Worm (Caenorhabditis elegans) whole organism, L1 larva: Measurements from ENCODE around the gene cdc-25.2.

Experiments
- C04F5.9 ChIP-seq: sonication (generic microtip); optimal IDR thresholded peaks from 2 replicates; lab custom pipeline; 2016; ENCODE audit warnings: missing genetic modification characterization, missing compliant biosample characterization
- C16A3.4 ChIP-seq: fragments of 150-350 bp; optimal IDR thresholded peaks from 2 replicates; lab custom pipeline; 2014; ENCODE audit warnings: missing biosample characterization, missing genetic modification characterization
- C34B4.2 ChIP-seq: sonication (generic microtip); optimal IDR thresholded peaks from 2 replicates; lab custom pipeline; 2017; ENCODE audit warnings: mild to moderate bottlenecking, missing genetic modification characterization, missing compliant biosample characterization
- Y116A8C.19 ChIP-seq: sonication (generic microtip); optimal IDR thresholded peaks from 2 replicates; lab custom pipeline; 2016; ENCODE audit warnings: missing compliant biosample characterization, missing genetic modification characterization, borderline replicate concordance
- alr-1 ChIP-seq: fragments of 200-800 bp; sonication (Bioruptor generic); optimal IDR thresholded peaks from 2 replicates; lab custom pipeline; 2018; ENCODE audit warnings: borderline replicate concordance, mild to moderate bottlenecking, missing genetic modification characterization, missing compliant biosample characterization
- blmp-1 ChIP-seq: fragments of 150-350 bp; optimal IDR thresholded peaks from 2 replicates; lab custom pipeline; 2014; ENCODE audit warnings: missing biosample characterization, missing genetic modification characterization
- ceh-8 ChIP-seq: fragments of 200-800 bp; sonication (Bioruptor generic); optimal IDR thresholded peaks from 2 replicates; lab custom pipeline; 2018; ENCODE audit warnings: mild to moderate bottlenecking, missing genetic modification characterization, moderate library complexity, missing compliant biosample characterization
- ceh-90 ChIP-seq: sonication (generic microtip); optimal IDR thresholded peaks from 2 replicates; lab custom pipeline; 2016; ENCODE audit warnings: missing genetic modification characterization, missing compliant biosample characterization
- ces-1 ChIP-seq: fragments of 150-350 bp; optimal IDR thresholded peaks from 2 replicates; lab custom pipeline; 2014; ENCODE audit warnings: missing biosample characterization, missing genetic modification reagents, missing genetic modification characterization
- dpl-1 ChIP-seq, 3 experiments: fragments of 150-350 bp in 2 of 3; sonication (generic microtip) in 1 of 3; optimal IDR thresholded peaks; 2 replicates each; lab custom pipeline; 2014 to 2017; ENCODE audit warnings: missing biosample characterization in 3 of 3, missing genetic modification characterization in 3 of 3, missing genetic modification reagents in 3 of 3
- efl-1 ChIP-seq, 4 experiments: fragments of 150-350 bp; optimal IDR thresholded peaks in 3 of 4; peaks in 1 of 4; 1 replicate in 1 of 4; 2 replicates in 3 of 4; lab custom pipeline; 2014; ENCODE audit warnings: missing biosample characterization in 2 of 4, missing genetic modification characterization in 2 of 4, missing genetic modification reagents in 2 of 4
- efl-3 ChIP-seq: fragments of 200-800 bp; sonication (Bioruptor generic); optimal IDR thresholded peaks from 2 replicates; lab custom pipeline; 2018; ENCODE audit warnings: mild to moderate bottlenecking, missing genetic modification characterization, missing compliant biosample characterization
- elt-2 ChIP-seq: sonication (generic microtip); optimal IDR thresholded peaks from 2 replicates; lab custom pipeline; 2016; ENCODE audit warnings: missing genetic modification characterization, mild to moderate bottlenecking, inconsistent platforms, missing compliant biosample characterization, missing genetic modification reagents
- ets-5 ChIP-seq: fragments of 200-800 bp; sonication (Bioruptor generic); IDR thresholded peaks from 2 replicates; pipeline ENCODE4 v1.3.6; 2022; ENCODE audit warnings: missing genetic modification characterization, missing compliant biosample characterization
- fkh-4 ChIP-seq: sonication (generic microtip); optimal IDR thresholded peaks from 2 replicates; lab custom pipeline; 2016; ENCODE audit warnings: missing compliant biosample characterization, missing genetic modification characterization, borderline replicate concordance
- fos-1 ChIP-seq: fragments of 150-350 bp; optimal IDR thresholded peaks from 2 replicates; lab custom pipeline; 2014; ENCODE audit warnings: missing biosample characterization, missing genetic modification characterization
- hlh-4 ChIP-seq: sonication (generic microtip); optimal IDR thresholded peaks from 2 replicates; lab custom pipeline; 2016; ENCODE audit warnings: mild to moderate bottlenecking, missing genetic modification characterization, missing compliant biosample characterization
- hpl-2 ChIP-seq: fragments of 150-350 bp; optimal IDR thresholded peaks from 2 replicates; lab custom pipeline; 2014; ENCODE audit warnings: missing biosample characterization, missing genetic modification reagents, missing genetic modification characterization
- isw-1 ChIP-seq: fragments of 200-800 bp; sonication (Bioruptor generic); IDR thresholded peaks from 2 replicates; pipeline ENCODE4 v1.3.6; 2022; ENCODE audit warnings: missing genetic modification characterization, missing compliant biosample characterization
- jun-1 ChIP-seq: fragments of 150-350 bp; optimal IDR thresholded peaks from 2 replicates; lab custom pipeline; 2014; ENCODE audit warnings: missing biosample characterization, missing genetic modification reagents, missing genetic modification characterization
- lin-13 ChIP-seq: fragments of 150-350 bp; optimal IDR thresholded peaks from 2 replicates; lab custom pipeline; 2014; ENCODE audit warnings: missing biosample characterization, missing genetic modification reagents, missing genetic modification characterization
- lin-14 ChIP-seq: fragments of 200-800 bp; sonication (Bioruptor generic); optimal IDR thresholded peaks from 2 replicates; lab custom pipeline; 2018; ENCODE audit warnings: mild to moderate bottlenecking, missing genetic modification characterization, moderate library complexity, missing compliant biosample characterization
- lin-39 ChIP-seq: fragments of 150-350 bp; optimal IDR thresholded peaks from 2 replicates; lab custom pipeline; 2014; ENCODE audit warnings: missing biosample characterization, missing genetic modification reagents, missing genetic modification characterization
- mep-1 ChIP-seq: fragments of 150-350 bp; optimal IDR thresholded peaks from 2 replicates; lab custom pipeline; 2014; ENCODE audit warnings: missing biosample characterization, missing genetic modification characterization
- nhr-12 ChIP-seq: sonication (generic microtip); optimal IDR thresholded peaks from 2 replicates; lab custom pipeline; 2017; ENCODE audit warnings: missing biosample characterization, missing genetic modification characterization
- nhr-19 ChIP-seq: fragments of 200-800 bp; sonication (Bioruptor generic); conservative IDR thresholded peaks from 2 replicates; pipeline ENCODE4 v1.3.6; 2022; ENCODE audit warnings: missing genetic modification characterization, missing compliant biosample characterization
- nhr-20 ChIP-seq: sonication (generic microtip); optimal IDR thresholded peaks from 2 replicates; lab custom pipeline; 2016; ENCODE audit warnings: mild to moderate bottlenecking, missing genetic modification characterization, missing compliant biosample characterization
- nhr-237 ChIP-seq: fragments of 150-350 bp; optimal IDR thresholded peaks from 2 replicates; lab custom pipeline; 2014; ENCODE audit warnings: missing biosample characterization, missing genetic modification characterization
- nhr-71 ChIP-seq: sonication (generic microtip); optimal IDR thresholded peaks from 2 replicates; lab custom pipeline; 2016; ENCODE audit warnings: mild to moderate bottlenecking, missing genetic modification characterization, moderate library complexity, missing compliant biosample characterization
- nhr-77 ChIP-seq: fragments of 150-350 bp; optimal IDR thresholded peaks from 2 replicates; lab custom pipeline; 2014; ENCODE audit warnings: missing biosample characterization, missing genetic modification characterization
- nhr-84 ChIP-seq: sonication (generic microtip); optimal IDR thresholded peaks from 2 replicates; lab custom pipeline; 2017; ENCODE audit warnings: missing biosample characterization, missing genetic modification characterization
- nhr-90 ChIP-seq: sonication (generic microtip); optimal IDR thresholded peaks from 2 replicates; lab custom pipeline; 2016; ENCODE audit warnings: mild to moderate bottlenecking, missing genetic modification characterization, missing compliant biosample characterization; ENCODE audit not compliant: poor library complexity
- pax-3 ChIP-seq: fragments of 200-800 bp; sonication (Bioruptor generic); optimal IDR thresholded peaks from 2 replicates; lab custom pipeline; 2018; ENCODE audit warnings: mild to moderate bottlenecking, missing genetic modification characterization, moderate library complexity, missing compliant biosample characterization
- rnt-1 ChIP-seq: sonication (generic microtip); optimal IDR thresholded peaks from 2 replicates; lab custom pipeline; 2016; ENCODE audit warnings: mild to moderate bottlenecking, missing genetic modification characterization, moderate library complexity, missing compliant biosample characterization
- snpc-4 ChIP-seq: fragments of 150-350 bp; optimal IDR thresholded peaks from 2 replicates; lab custom pipeline; 2014; ENCODE audit warnings: missing biosample characterization, missing genetic modification characterization
- snu-23 ChIP-seq: sonication (generic microtip); optimal IDR thresholded peaks from 2 replicates; lab custom pipeline; 2016; ENCODE audit warnings: missing genetic modification characterization, missing compliant biosample characterization
- sptf-1 ChIP-seq: fragments of 150-350 bp; optimal IDR thresholded peaks from 2 replicates; lab custom pipeline; 2014; ENCODE audit warnings: missing biosample characterization, missing genetic modification characterization
- swsn-7 ChIP-seq: sonication (generic microtip); optimal IDR thresholded peaks from 2 replicates; lab custom pipeline; 2016; ENCODE audit warnings: missing genetic modification characterization, missing compliant biosample characterization
- tlp-1 ChIP-seq: fragments of 150-350 bp; optimal IDR thresholded peaks from 2 replicates; lab custom pipeline; 2014; ENCODE audit warnings: missing biosample characterization, missing genetic modification characterization
- xbp-1 ChIP-seq: sonication (generic microtip); optimal IDR thresholded peaks from 2 replicates; lab custom pipeline; 2016; ENCODE audit warnings: missing genetic modification characterization, missing compliant biosample characterization

cdc-25.2 gene

ce11 chrV:1538842-1539241 is 28.0 kb upstream of the cdc-25.2 start:
- TF ChIP-seq pax-3 (tag; lab: Kevin White, UChicago) (no peak), tlp-1 (tag; lab: Kevin White, UChicago) (no peak), nhr-84 (no peak), C34B4.2 (no peak), xbp-1 (tag; lab: Kevin White, UChicago) (no peak), ceh-90 (no peak)

ce11 chrV:1540249-1540648 is 26.6 kb upstream of the cdc-25.2 start:
- TF ChIP-seq fos-1 (no peak), ets-5 (GFP tag; lab: Robert Waterston, UW) (0 out of 2 replicates have a peak, but pooled peaks have one; percentile 33), nhr-237 (tag; lab: Kevin White, UChicago) (no peak), Y116A8C.19 (tag; lab: Kevin White, UChicago) (no peak), lin-13 (GFP tag; lab: Kevin White, UChicago) (no peak)

- TF ChIP-seq sptf-1 (tag; lab: Kevin White, UChicago) (no peak), lin-14 (GFP tag; lab: Kevin White, UChicago) (no peak), ceh-8 (GFP tag; lab: Kevin White, UChicago) (no peak), ces-1 (GFP tag; lab: Kevin White, UChicago) (no peak), nhr-90 (no peak), nhr-12 (tag; lab: Kevin White, UChicago) (no peak), nhr-20 (no peak), swsn-7 (tag; lab: Kevin White, UChicago) (no peak), lin-39 (no peak), tlp-1 (tag; lab: Kevin White, UChicago) (no peak), mep-1 (tag; lab: Kevin White, UChicago) (no peak)
These were observed 25.1 kb upstream of the cdc-25.2 start, which contains the start of gene oac-31 for ce11 chrV:1541786-1542185. Gene oac-31 (minus strand): TSS chrV:1541886.

- TF ChIP-seq elt-2 (tag; lab: Kevin White, UChicago) (peak; percentile 78), blmp-1 (tag; lab: Kevin White, UChicago) (no peak)
- TF ChIP-seq, all 84 proteins: peak for 1
These were observed 21.2 kb upstream of the cdc-25.2 start, which contains the start of gene oac-32 for ce11 chrV:1545694-1546093. Gene oac-32 (minus strand): TSS chrV:1545783.

ce11 chrV:1547843-1548242 is 19.0 kb upstream of the cdc-25.2 start, which contains the start of gene F52F10.2:
Gene F52F10.2 (plus strand): TSS chrV:1548143.
- TF ChIP-seq hpl-2 (no peak), efl-1 (optimal IDR thresholded peaks at IDR 0.05; lab: Kevin White, UChicago) (no peak), efl-1 (GFP tag; optimal IDR thresholded peaks at IDR 0.05 in 1 of 2; lab: Kevin White, UChicago) (no peak), snu-23 (GFP tag; lab: Kevin White, UChicago) (no peak), rnt-1 (tag; lab: Kevin White, UChicago) (no peak), alr-1 (tag; lab: Kevin White, UChicago) (no peak), isw-1 (GFP tag; lab: Robert Waterston, UW) (no peak), jun-1 (no peak), C16A3.4 (tag; lab: Kevin White, UChicago) (no peak), C04F5.9 (tag; lab: Kevin White, UChicago) (no peak), nhr-71 (tag; lab: Kevin White, UChicago) (no peak), nhr-77 (tag; lab: Kevin White, UChicago) (no peak), efl-3 (GFP tag; lab: Kevin White, UChicago) (no peak), snpc-4 (tag; lab: Kevin White, UChicago) (no peak), fos-1 (no peak), dpl-1 (GFP tag; optimal IDR thresholded peaks at IDR 0.05; lab: Kevin White, UChicago) (no peak), fkh-4 (no peak), nhr-19 (GFP tag; lab: Robert Waterston, UW) (no peak), ceh-90 (no peak), nhr-12 (tag; lab: Kevin White, UChicago) (no peak), hlh-4 (tag; lab: Kevin White, UChicago) (no peak)
- TF ChIP-seq, all 84 proteins: peak for 0
